Fruit fly (Drosophila melanogaster): ENCODE data around the gene CG10680.
A peak's percentile ranks its signal among the peaks of the same experiment; 100 is the strongest.

CG10680 gene

DNA sequence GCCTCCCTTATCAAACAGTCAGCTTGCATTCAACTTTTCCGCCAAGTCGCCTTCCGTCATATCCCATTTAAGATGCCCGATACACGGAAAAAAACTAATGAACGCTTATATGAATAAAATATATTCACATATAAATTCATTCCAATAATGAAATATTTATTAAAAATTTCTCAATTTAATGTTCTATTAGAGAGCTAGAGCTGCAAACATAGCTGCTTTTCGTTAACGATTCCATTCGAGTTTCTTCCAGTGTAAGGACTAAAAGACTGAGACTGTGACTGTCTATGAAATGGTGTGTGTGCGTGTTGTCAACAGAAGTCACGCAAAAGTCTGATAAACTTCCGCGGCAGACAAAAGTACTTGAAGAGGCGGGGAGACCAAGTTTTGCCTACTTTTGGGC lies 33.8 kb upstream of the CG10680 start (continued):
- TF ChIP-seq CG1621 (tag; optimal IDR thresholded peaks at IDR 0.05), result no peak
- TF ChIP-seq CG9139 (GFP tag; optimal IDR thresholded peaks at IDR 0.05), result no peak
- TF ChIP-seq CG4318 (GFP tag; optimal IDR thresholded peaks at IDR 0.05), result peak; percentile 9
- peak; percentile 39 for TF ChIP-seq CG10669 (GFP tag; optimal IDR thresholded peaks at IDR 0.05)
- TF ChIP-seq Hr4 (GFP tag; optimal IDR thresholded peaks at IDR 0.05), result peak; percentile 30

DNA sequence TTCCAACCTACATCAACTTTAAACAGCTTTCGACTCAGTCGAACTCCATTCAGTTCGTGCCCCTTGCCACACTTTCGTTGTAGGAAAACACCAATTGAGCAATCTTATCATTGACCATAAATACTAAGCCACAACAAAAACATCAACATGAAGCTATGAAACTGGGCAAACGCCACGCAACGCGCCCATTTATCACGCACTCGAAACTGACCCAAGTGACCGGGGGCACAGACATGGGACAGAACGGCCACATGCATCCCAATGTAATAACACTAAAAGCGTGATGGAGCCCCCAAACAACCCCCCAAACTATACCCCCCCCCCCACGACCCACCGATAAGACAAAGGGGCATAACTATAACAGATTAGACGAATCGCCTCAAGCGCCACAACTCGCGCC lies 31.4 kb upstream of the CG10680 start:
- no peak for TF ChIP-seq CG4318 (GFP tag; optimal IDR thresholded peaks at IDR 0.05)
- TF ChIP-seq fd59A (GFP tag; optimal IDR thresholded peaks at IDR 0.05), result no peak
- TF ChIP-seq CG31627 (GFP tag; optimal IDR thresholded peaks at IDR 0.05), result no peak
- no peak for TF ChIP-seq Ets96B (tag; optimal IDR thresholded peaks at IDR 0.05)
- TF ChIP-seq CG3919 (GFP tag; optimal IDR thresholded peaks at IDR 0.05), result no peak
- no peak for TF ChIP-seq acj6 (GFP tag; optimal IDR thresholded peaks at IDR 0.05)
- no peak for TF ChIP-seq dsx (GFP tag; optimal IDR thresholded peaks at IDR 0.05; ENCODE audit: poor library complexity, severe bottlenecking)
- TF ChIP-seq CG6276 (GFP tag; optimal IDR thresholded peaks at IDR 0.05), result no peak
- TF ChIP-seq svp (GFP tag), result no peak
- TF ChIP-seq Hr4 (GFP tag; optimal IDR thresholded peaks at IDR 0.05), result no peak
- no peak for TF ChIP-seq CG10631 (GFP tag; optimal IDR thresholded peaks at IDR 0.05)
- no peak for TF ChIP-seq CG15336 (GFP tag; IDR thresholded peaks at IDR 0.05)
- no peak for TF ChIP-seq CG10669 (GFP tag; optimal IDR thresholded peaks at IDR 0.05)
- TF ChIP-seq topi (GFP tag; optimal IDR thresholded peaks at IDR 0.05), result no peak
- no peak for TF ChIP-seq CG11294 (GFP tag; IDR thresholded peaks at IDR 0.05)
- no peak for TF ChIP-seq achi (GFP tag; optimal IDR thresholded peaks at IDR 0.05)
- no peak for TF ChIP-seq Eip93F (GFP tag; optimal IDR thresholded peaks at IDR 0.05)
- no peak for TF ChIP-seq CG3032 (tag; optimal IDR thresholded peaks at IDR 0.05)

DNA sequence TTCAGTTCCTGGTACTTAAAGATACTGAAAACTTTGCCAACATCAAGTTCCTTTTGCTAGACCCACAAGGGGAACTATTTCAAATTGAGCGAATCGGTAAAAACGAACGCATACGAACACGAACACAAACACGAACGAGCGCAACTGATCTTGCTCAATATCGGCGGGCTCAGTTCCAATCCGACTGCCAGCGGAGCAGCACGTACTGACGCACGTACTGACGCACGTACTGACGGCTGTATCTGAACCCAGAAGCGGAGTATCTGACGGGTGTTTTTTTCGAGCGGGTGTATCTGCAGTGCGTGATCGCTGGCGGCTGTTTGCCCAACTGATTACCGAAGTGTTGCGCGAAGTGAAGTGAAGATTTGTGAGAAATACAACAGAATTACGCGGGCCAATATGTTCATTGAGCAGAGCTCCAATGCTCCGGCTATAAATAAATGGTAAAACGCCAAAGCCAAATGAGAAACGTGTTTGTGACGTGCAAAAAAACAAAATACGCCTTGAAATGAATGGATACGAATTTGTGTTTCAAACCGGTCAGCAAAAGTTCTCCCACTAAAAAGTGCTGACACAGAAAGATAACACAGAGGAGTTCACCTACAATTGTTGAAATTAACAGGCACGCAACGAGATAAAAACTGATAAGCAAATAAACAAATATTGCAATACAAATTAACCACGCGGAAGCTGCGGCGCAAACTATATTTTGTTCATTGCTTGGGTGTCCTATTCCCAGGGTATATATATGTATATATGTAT lies 28.7 kb upstream of the CG10680 start:
- TF ChIP-seq net (GFP tag; optimal IDR thresholded peaks at IDR 0.05) (peak; percentile 38), topi (GFP tag; optimal IDR thresholded peaks at IDR 0.05) (no peak), Eip75B (GFP tag; optimal IDR thresholded peaks at IDR 0.05) (no peak), Sox102F (GFP tag; optimal IDR thresholded peaks at IDR 0.05) (no peak), CG15336 (GFP tag; IDR thresholded peaks at IDR 0.05) (peak; percentile 48; the same call in 1 of the 2 replicates), Ets96B (tag; optimal IDR thresholded peaks at IDR 0.05) (peak; percentile 19), Met (GFP tag; optimal IDR thresholded peaks at IDR 0.05) (no peak), pdm3 (GFP tag; optimal IDR thresholded peaks at IDR 0.05) (no peak), CG10669 (GFP tag; optimal IDR thresholded peaks at IDR 0.05) (no peak), lz (GFP tag; optimal IDR thresholded peaks at IDR 0.05) (no peak), Hr4 (GFP tag; optimal IDR thresholded peaks at IDR 0.05) (no peak), CG6792 (GFP tag; optimal IDR thresholded peaks at IDR 0.05) (no peak), Sox14 (GFP tag; optimal IDR thresholded peaks at IDR 0.05) (peak; percentile 3), CG3032 (tag; optimal IDR thresholded peaks at IDR 0.05) (peak; percentile 88), fkh (GFP tag; optimal IDR thresholded peaks at IDR 0.05) (peak; percentile 80), Gug (GFP tag; IDR thresholded peaks at IDR 0.05) (no peak), CG6854 (GFP tag; optimal IDR thresholded peaks at IDR 0.05) (peak; percentile 64), CG31627 (GFP tag; optimal IDR thresholded peaks at IDR 0.05) (no peak), CG1621 (tag; optimal IDR thresholded peaks at IDR 0.05) (peak; percentile 62), Hr39 (GFP tag; optimal IDR thresholded peaks at IDR 0.05) (no peak), CG8632 (GFP tag; optimal IDR thresholded peaks at IDR 0.05) (no peak), CG16779 (tag; optimal IDR thresholded peaks at IDR 0.05) (peak; percentile 24), CG8319 (GFP tag; optimal IDR thresholded peaks at IDR 0.05) (no peak), svp (GFP tag) (peak; percentile 89), achi (GFP tag; optimal IDR thresholded peaks at IDR 0.05) (peak; percentile 17), CG9139 (GFP tag; optimal IDR thresholded peaks at IDR 0.05) (peak; percentile 46), spab (GFP tag; optimal IDR thresholded peaks at IDR 0.05) (no peak), CG6808 (GFP tag; optimal IDR thresholded peaks at IDR 0.05) (peak; percentile 18), CG11762 (GFP tag; optimal IDR thresholded peaks at IDR 0.05; ENCODE audit: insufficient read depth) (no peak), Lpt (GFP tag; optimal IDR thresholded peaks at IDR 0.05) (no peak), eg (GFP tag; IDR thresholded peaks at IDR 0.05) (peak; percentile 61; the same call in 1 of the 3 replicates), vri (GFP tag; optimal IDR thresholded peaks at IDR 0.05) (peak; percentile 45), Sox15 (GFP tag; optimal IDR thresholded peaks at IDR 0.05) (no peak), ss (GFP tag; optimal IDR thresholded peaks at IDR 0.05) (peak; percentile 48 to 74), CG8119 (GFP tag; IDR thresholded peaks at IDR 0.05) (no peak), CG6276 (GFP tag; optimal IDR thresholded peaks at IDR 0.05) (no peak), fd59A (GFP tag; optimal IDR thresholded peaks at IDR 0.05) (no peak)
